Worm (Caenorhabditis elegans) whole organism, L1 larva: ENCODE data around the gene pap-3.

Source experiments
- C34B4.2 ChIP-seq: sonication (generic microtip); optimal IDR thresholded peaks from 2 replicates; lab custom pipeline; 2017; ENCODE audit warnings: mild to moderate bottlenecking, missing genetic modification characterization, missing compliant biosample characterization
- aha-1 ChIP-seq: fragments of 150-350 bp; optimal IDR thresholded peaks from 2 replicates; lab custom pipeline; 2014; ENCODE audit warnings: missing biosample characterization, missing genetic modification characterization
- aly-2 ChIP-seq: fragments of 150-350 bp; optimal IDR thresholded peaks from 2 replicates; lab custom pipeline; 2014; ENCODE audit warnings: missing biosample characterization, missing genetic modification characterization
- ama-1 ChIP-seq: fragments of 150-350 bp; optimal IDR thresholded peaks from 2 replicates; lab custom pipeline; 2014
- ceh-8 ChIP-seq: fragments of 200-800 bp; sonication (Bioruptor generic); optimal IDR thresholded peaks from 2 replicates; lab custom pipeline; 2018; ENCODE audit warnings: mild to moderate bottlenecking, missing genetic modification characterization, moderate library complexity, missing compliant biosample characterization
- efl-1 ChIP-seq, 4 experiments: fragments of 150-350 bp; optimal IDR thresholded peaks in 3 of 4; peaks in 1 of 4; 1 replicate in 1 of 4; 2 replicates in 3 of 4; lab custom pipeline; 2014; ENCODE audit warnings: missing biosample characterization in 2 of 4, missing genetic modification characterization in 2 of 4, missing genetic modification reagents in 2 of 4
- egl-13 ChIP-seq: sonication (generic microtip); optimal IDR thresholded peaks from 2 replicates; lab custom pipeline; 2016; ENCODE audit warnings: missing genotype, missing genetic modification reagents, missing genetic modification characterization, missing compliant biosample characterization
- elt-2 ChIP-seq: sonication (generic microtip); optimal IDR thresholded peaks from 2 replicates; lab custom pipeline; 2016; ENCODE audit warnings: missing genetic modification characterization, mild to moderate bottlenecking, inconsistent platforms, missing compliant biosample characterization, missing genetic modification reagents
- elt-3 ChIP-seq, 6 experiments: fragments of 150-350 bp in 1 of 6; sonication (generic microtip); optimal IDR thresholded peaks; 2 replicates each; lab custom pipeline; 2017 to 2018; ENCODE audit warnings: missing biosample characterization in 6 of 6, missing genetic modification characterization in 6 of 6, inconsistent platforms in 1 of 6
- grh-1 ChIP-seq: fragments of 200-800 bp; sonication (Bioruptor generic); IDR thresholded peaks from 2 replicates; pipeline ENCODE4 v1.3.6; 2022; ENCODE audit warnings: missing genetic modification reagents, missing genetic modification characterization, missing compliant biosample characterization
- hlh-17 ChIP-seq: fragments of 200-800 bp; sonication (Bioruptor generic); optimal IDR thresholded peaks from 2 replicates; lab custom pipeline; 2018; ENCODE audit warnings: missing genetic modification characterization, mild to moderate bottlenecking, missing compliant biosample characterization, moderate library complexity, borderline replicate concordance
- hpl-2 ChIP-seq: fragments of 150-350 bp; optimal IDR thresholded peaks from 2 replicates; lab custom pipeline; 2014; ENCODE audit warnings: missing biosample characterization, missing genetic modification reagents, missing genetic modification characterization
- irx-1 ChIP-seq: sonication (generic microtip); optimal IDR thresholded peaks from 2 replicates; lab custom pipeline; 2016; ENCODE audit warnings: missing genetic modification characterization, missing compliant biosample characterization
- lin-14 ChIP-seq: fragments of 200-800 bp; sonication (Bioruptor generic); optimal IDR thresholded peaks from 2 replicates; lab custom pipeline; 2018; ENCODE audit warnings: mild to moderate bottlenecking, missing genetic modification characterization, moderate library complexity, missing compliant biosample characterization
- lin-15B ChIP-seq: fragments of 150-350 bp; sonication (generic microtip); optimal IDR thresholded peaks from 3 replicates; lab custom pipeline; 2014; ENCODE audit warnings: missing biosample characterization, missing genetic modification characterization
- lin-35 ChIP-seq, 2 experiments: fragments of 150-350 bp; optimal IDR thresholded peaks; 2 replicates each; lab custom pipeline; 2014; ENCODE audit warnings: missing biosample characterization in 2 of 2, missing genetic modification characterization in 2 of 2, missing genetic modification reagents in 2 of 2
- lin-39 ChIP-seq: fragments of 150-350 bp; optimal IDR thresholded peaks from 2 replicates; lab custom pipeline; 2014; ENCODE audit warnings: missing biosample characterization, missing genetic modification reagents, missing genetic modification characterization
- lir-3 ChIP-seq: sonication (generic microtip); optimal IDR thresholded peaks from 2 replicates; lab custom pipeline; 2016; ENCODE audit warnings: mild to moderate bottlenecking, missing genetic modification characterization, moderate library complexity, missing compliant biosample characterization; ENCODE audit not compliant: poor library complexity
- mep-1 ChIP-seq: fragments of 150-350 bp; optimal IDR thresholded peaks from 2 replicates; lab custom pipeline; 2014; ENCODE audit warnings: missing biosample characterization, missing genetic modification characterization
- nhr-47 ChIP-seq: sonication (generic microtip); optimal IDR thresholded peaks from 2 replicates; lab custom pipeline; 2016; ENCODE audit warnings: mild to moderate bottlenecking, missing genetic modification characterization, moderate library complexity, missing compliant biosample characterization
- nhr-76 ChIP-seq: sonication (generic microtip); optimal IDR thresholded peaks from 2 replicates; lab custom pipeline; 2017; ENCODE audit warnings: missing biosample characterization, missing genetic modification characterization
- pag-3 ChIP-seq: sonication (generic microtip); optimal IDR thresholded peaks from 2 replicates; lab custom pipeline; 2017; ENCODE audit warnings: missing genetic modification characterization, mild to moderate bottlenecking, missing compliant biosample characterization, antibody characterized with exemption, borderline replicate concordance; ENCODE audit not compliant: insufficient read depth
- pax-3 ChIP-seq: fragments of 200-800 bp; sonication (Bioruptor generic); optimal IDR thresholded peaks from 2 replicates; lab custom pipeline; 2018; ENCODE audit warnings: mild to moderate bottlenecking, missing genetic modification characterization, moderate library complexity, missing compliant biosample characterization
- pqm-1 ChIP-seq: sonication (generic microtip); optimal IDR thresholded peaks from 3 replicates; lab custom pipeline; 2017; ENCODE audit warnings: missing biosample characterization, missing genetic modification characterization
- sox-4 ChIP-seq: sonication (generic microtip); optimal IDR thresholded peaks from 2 replicates; lab custom pipeline; 2016; ENCODE audit warnings: missing genetic modification characterization, missing compliant biosample characterization
- sptf-1 ChIP-seq: fragments of 150-350 bp; optimal IDR thresholded peaks from 2 replicates; lab custom pipeline; 2014; ENCODE audit warnings: missing biosample characterization, missing genetic modification characterization
- tbx-2 ChIP-seq: sonication (generic microtip); optimal IDR thresholded peaks from 2 replicates; lab custom pipeline; 2016; ENCODE audit warnings: missing genetic modification characterization, missing compliant biosample characterization
- unc-30 ChIP-seq: sonication (generic microtip); optimal IDR thresholded peaks from 2 replicates; lab custom pipeline; 2017; ENCODE audit warnings: missing biosample characterization, missing genetic modification characterization
- unc-62 ChIP-seq: fragments of 150-350 bp; optimal IDR thresholded peaks from 2 replicates; lab custom pipeline; 2014; ENCODE audit warnings: missing biosample characterization, missing genetic modification reagents, missing genetic modification characterization
- zag-1 ChIP-seq: fragments of 150-350 bp; optimal IDR thresholded peaks from 2 replicates; lab custom pipeline; 2014; ENCODE audit warnings: missing biosample characterization, missing genetic modification characterization
- zip-4 ChIP-seq: fragments of 200-800 bp; sonication (Bioruptor generic); optimal IDR thresholded peaks from 2 replicates; lab custom pipeline; 2018; ENCODE audit warnings: mild to moderate bottlenecking, missing genetic modification characterization, moderate library complexity, missing compliant biosample characterization
- ztf-4 ChIP-seq: fragments of 150-350 bp; optimal IDR thresholded peaks from 2 replicates; lab custom pipeline; 2014; ENCODE audit warnings: missing biosample characterization, missing genetic modification characterization

The pap-3 gene

ce11 chrII:11816475-11816874 lies at the start of gene pap-3:
TSS of gene pap-3 (minus strand) at chrII:11816575.
- TF ChIP-seq ceh-8 (GFP tag; lab: Kevin White, UChicago) (no peak), unc-62 (GFP tag; lab: Kevin White, UChicago) (no peak), sox-4 (tag; lab: Kevin White, UChicago) (no peak), nhr-76 (tag; lab: Kevin White, UChicago) (no peak), grh-1 (GFP tag; lab: Robert Waterston, UW) (no peak), sptf-1 (tag; lab: Kevin White, UChicago) (no peak), zag-1 (no peak), zip-4 (no peak), mep-1 (tag; lab: Kevin White, UChicago) (no peak), hlh-17 (no peak), lin-39 (tag; lab: Kevin White, UChicago) (no peak), aly-2 (tag; lab: Kevin White, UChicago) (no peak), unc-30 (tag; lab: Kevin White, UChicago) (no peak)

ce11 chrII:11865644-11866043 lies 49.3 kb upstream of the pap-3 start, which contains the start of gene K12D12.4:
TSS of gene K12D12.4 (minus strand) at chrII:11865744.
- TF ChIP-seq nhr-47 (tag; lab: Kevin White, UChicago) = no peak

- peak in 1 of 2 experiments; percentile 61 for TF ChIP-seq efl-1 (optimal IDR thresholded peaks at IDR 0.05; lab: Kevin White, UChicago)
- no peak for TF ChIP-seq efl-1 (GFP tag; optimal IDR thresholded peaks at IDR 0.05 in 1 of 2; lab: Kevin White, UChicago)
- no peak for TF ChIP-seq tbx-2 (tag; lab: Kevin White, UChicago)
These were observed 44.3 kb upstream of the pap-3 start, which contains the start of gene K12D12.5 for ce11 chrII:11860623-11861079. TSS of gene K12D12.5 (plus strand) at chrII:11861029.

DNA sequence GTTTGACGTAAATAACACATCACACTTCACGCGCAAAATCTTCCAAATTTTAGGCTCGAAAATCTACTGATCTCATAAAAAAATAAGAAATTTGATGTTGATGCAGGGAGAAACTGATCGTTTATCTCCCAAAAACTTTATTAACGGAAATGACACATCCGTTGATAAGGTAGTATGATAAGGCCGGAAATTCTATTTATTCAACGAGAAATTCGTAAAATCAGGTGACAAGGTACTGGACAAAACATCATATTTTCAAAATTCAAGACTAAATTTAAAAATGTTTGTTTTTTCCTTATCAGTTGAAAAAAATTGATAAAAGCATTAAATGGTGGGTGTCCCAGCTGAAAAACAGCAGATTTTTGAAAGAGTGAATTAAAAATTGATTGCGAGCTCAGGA lies 43.5 kb upstream of the pap-3 start:
- TF ChIP-seq unc-30 (tag; lab: Kevin White, UChicago) = no peak
- peak in 1 of 2 experiments; percentile 17 for TF ChIP-seq lin-35 (GFP tag; optimal IDR thresholded peaks at IDR 0.05; lab: Kevin White, UChicago)
- peak; percentile 89 for TF ChIP-seq elt-2

ce11 chrII:11856361-11856760 lies 40.0 kb upstream of the pap-3 start, which contains the start of gene clh-1:
TSS of gene clh-1 (minus strand) at chrII:11856461.
- no peak for TF ChIP-seq unc-62 (GFP tag; lab: Kevin White, UChicago)
- TF ChIP-seq C34B4.2 (tag; lab: Kevin White, UChicago) = no peak
- no peak for TF ChIP-seq pax-3 (tag; lab: Kevin White, UChicago)
- no peak for TF ChIP-seq hpl-2
- TF ChIP-seq elt-3 (tag; optimal IDR thresholded peaks at IDR 0.05; lab: Kevin White, UChicago) = no peak
- TF ChIP-seq lir-3 (tag; lab: Kevin White, UChicago) = no peak
- no peak for TF ChIP-seq aha-1 (tag; lab: Kevin White, UChicago)
- no peak for TF ChIP-seq lin-14 (GFP tag; lab: Kevin White, UChicago)
- TF ChIP-seq pag-3 (tag; lab: Kevin White, UChicago) = no peak
- TF ChIP-seq egl-13 (tag; lab: Kevin White, UChicago) = no peak
- TF ChIP-seq efl-1 (optimal IDR thresholded peaks at IDR 0.05; lab: Kevin White, UChicago) = no peak
- TF ChIP-seq efl-1 (GFP tag; optimal IDR thresholded peaks at IDR 0.05 in 1 of 2; lab: Kevin White, UChicago) = no peak
- no peak for TF ChIP-seq ztf-4 (tag; lab: Kevin White, UChicago)
- no peak for TF ChIP-seq ama-1 (lab: Kevin White, UChicago)
- no peak for TF ChIP-seq irx-1 (tag; lab: Kevin White, UChicago)
- TF ChIP-seq lin-15B (tag; lab: Kevin White, UChicago) = no peak
- TF ChIP-seq pqm-1 (tag; lab: Kevin White, UChicago) = no peak
